Worm (Caenorhabditis elegans) whole organism, young adult: ENCODE measurements around the gene crh-1.

Experiments used
- B0336.3 ChIP-seq: fragments of 200-800 bp; sonication (Bioruptor generic); IDR thresholded peaks from 2 replicates; pipeline ENCODE4 v1.3.6; 2022; ENCODE audit warnings: missing genetic modification characterization, missing compliant biosample characterization
- C06A6.2 ChIP-seq: fragments of 200-800 bp; sonication (Bioruptor generic); conservative IDR thresholded peaks from 2 replicates; pipeline ENCODE4 v1.3.6; 2022; ENCODE audit warnings: missing genetic modification characterization, missing compliant biosample characterization
- C17E4.6 ChIP-seq: fragments of 200-800 bp; sonication (Bioruptor generic); IDR thresholded peaks from 2 replicates; pipeline ENCODE4 v1.3.6; 2022; ENCODE audit warnings: missing genetic modification reagents, missing genetic modification characterization, missing compliant biosample characterization
- F37B4.10 ChIP-seq: fragments of 200-800 bp; sonication (Bioruptor generic); IDR thresholded peaks from 2 replicates; pipeline ENCODE4 v1.3.6; 2022; ENCODE audit warnings: missing genetic modification characterization, missing compliant biosample characterization
- F55B11.4 ChIP-seq: sonication (generic microtip); optimal IDR thresholded peaks from 2 replicates; lab custom pipeline; 2016; ENCODE audit warnings: missing compliant biosample characterization, missing genetic modification characterization, borderline replicate concordance; ENCODE audit not compliant: insufficient read depth
- T07F8.4 ChIP-seq: sonication (generic microtip); optimal IDR thresholded peaks from 2 replicates; lab custom pipeline; 2016; ENCODE audit warnings: mild to moderate bottlenecking, missing genetic modification characterization, moderate library complexity, missing compliant biosample characterization
- Y53F4B.3 ChIP-seq: fragments of 200-800 bp; sonication (Bioruptor generic); IDR thresholded peaks from 2 replicates; pipeline ENCODE4 v1.3.6; 2022; ENCODE audit warnings: missing genetic modification reagents, missing genetic modification characterization, missing compliant biosample characterization
- Y56A3A.18 ChIP-seq: fragments of 200-800 bp; sonication (Bioruptor generic); IDR thresholded peaks from 2 replicates; pipeline ENCODE4 v1.3.6; 2022; ENCODE audit warnings: missing genetic modification reagents, missing genetic modification characterization, missing compliant biosample characterization
- Y95B8A.8 ChIP-seq: fragments of 200-800 bp; sonication (Bioruptor generic); IDR thresholded peaks from 2 replicates; pipeline ENCODE4 v1.3.6; 2022; ENCODE audit warnings: missing genetic modification reagents, missing genetic modification characterization, missing compliant biosample characterization
- aptf-3 ChIP-seq: fragments of 200-800 bp; sonication (Bioruptor generic); IDR thresholded peaks from 2 replicates; pipeline ENCODE4 v1.3.6; 2022; ENCODE audit warnings: missing genetic modification characterization, missing compliant biosample characterization
- bed-1 ChIP-seq: fragments of 200-800 bp; sonication (Bioruptor generic); IDR thresholded peaks from 2 replicates; pipeline ENCODE4 v1.3.6; 2022; ENCODE audit warnings: missing genetic modification reagents, missing genetic modification characterization, missing compliant biosample characterization
- cebp-1 ChIP-seq, 2 experiments: fragments of 200-800 bp in 1 of 2; sonication (Bioruptor generic) in 1 of 2; sonication (generic microtip) in 1 of 2; IDR thresholded peaks in 1 of 2; optimal IDR thresholded peaks in 1 of 2; 2 replicates each; pipeline versions ENCODE4 v1.3.6 to Lab custom; 2017 to 2022; ENCODE audit warnings: missing compliant biosample characterization in 2 of 2, missing genetic modification characterization in 2 of 2, mild to moderate bottlenecking in 1 of 2, missing genetic modification reagents in 1 of 2, moderate library complexity in 1 of 2
- egl-18 ChIP-seq: fragments of 200-800 bp; sonication (Bioruptor generic); IDR thresholded peaks from 2 replicates; pipeline ENCODE4 v1.3.6; 2022; ENCODE audit warnings: missing genetic modification reagents, missing genetic modification characterization, missing compliant biosample characterization
- him-1 ChIP-seq: sonication (generic microtip); optimal IDR thresholded peaks from 2 replicates; lab custom pipeline; 2016; ENCODE audit warnings: missing genotype, missing genetic modification reagents, missing genetic modification characterization, missing compliant biosample characterization
- hlh-12 ChIP-seq: sonication (generic microtip); optimal IDR thresholded peaks from 2 replicates; lab custom pipeline; 2016; ENCODE audit warnings: missing genetic modification characterization, missing compliant biosample characterization
- hlh-26 ChIP-seq: fragments of 200-800 bp; sonication (Bioruptor generic); conservative IDR thresholded peaks from 2 replicates; pipeline ENCODE4 v1.3.6; 2022; ENCODE audit warnings: missing genetic modification reagents, missing genetic modification characterization, missing compliant biosample characterization
- hmg-1.2 ChIP-seq: fragments of 200-800 bp; sonication (Bioruptor generic); IDR thresholded peaks from 2 replicates; pipeline ENCODE4 v1.3.6; 2022; ENCODE audit warnings: missing genetic modification reagents, missing genetic modification characterization, missing compliant biosample characterization
- hmg-20 ChIP-seq: fragments of 200-800 bp; sonication (Bioruptor generic); IDR thresholded peaks from 2 replicates; pipeline ENCODE4 v1.3.6; 2022; ENCODE audit warnings: missing genetic modification reagents, missing genetic modification characterization, missing compliant biosample characterization
- let-526 ChIP-seq: fragments of 200-800 bp; sonication (Bioruptor generic); IDR thresholded peaks from 2 replicates; pipeline ENCODE4 v1.3.6; 2022; ENCODE audit warnings: missing genetic modification reagents, missing genetic modification characterization, missing compliant biosample characterization
- let-607 ChIP-seq, 2 experiments: fragments of 200-800 bp in 1 of 2; sonication (Bioruptor generic) in 1 of 2; sonication (generic microtip) in 1 of 2; optimal IDR thresholded peaks; 2 replicates each; lab custom pipeline; 2016 to 2018; ENCODE audit warnings: mild to moderate bottlenecking in 2 of 2, missing compliant biosample characterization in 2 of 2, missing genetic modification characterization in 2 of 2, moderate library complexity in 2 of 2, missing genotype in 1 of 2
- lin-35 ChIP-seq, 3 experiments: fragments of 150-350 bp in 2 of 3; sonication (generic microtip) in 1 of 3; optimal IDR thresholded peaks; 2 replicates each; lab custom pipeline; 2014 to 2018; ENCODE audit warnings: missing biosample characterization in 3 of 3, missing genetic modification characterization in 3 of 3, missing genetic modification reagents in 3 of 3
- lsl-1 ChIP-seq: fragments of 200-800 bp; sonication (Bioruptor generic); optimal IDR thresholded peaks from 2 replicates; lab custom pipeline; 2018; ENCODE audit warnings: mild to moderate bottlenecking, missing genetic modification characterization, moderate library complexity, missing compliant biosample characterization
- lsy-27 ChIP-seq: sonication (generic microtip); optimal IDR thresholded peaks from 2 replicates; lab custom pipeline; 2017; ENCODE audit warnings: missing genetic modification characterization, mild to moderate bottlenecking, missing compliant biosample characterization, antibody characterized with exemption, missing genotype, borderline replicate concordance; ENCODE audit not compliant: insufficient read depth
- mcd-1 ChIP-seq: fragments of 200-800 bp; sonication (Bioruptor generic); IDR thresholded peaks from 2 replicates; pipeline ENCODE4 v1.3.6; 2022; ENCODE audit warnings: missing genetic modification reagents, missing genetic modification characterization, missing compliant biosample characterization
- nhr-179 ChIP-seq: sonication (generic microtip); optimal IDR thresholded peaks from 2 replicates; lab custom pipeline; 2016; ENCODE audit warnings: mild to moderate bottlenecking, missing genetic modification characterization, missing compliant biosample characterization
- nhr-80 ChIP-seq: sonication (generic microtip); optimal IDR thresholded peaks from 2 replicates; lab custom pipeline; 2016; ENCODE audit warnings: missing genetic modification characterization, missing compliant biosample characterization
- rcor-1 ChIP-seq: fragments of 200-800 bp; sonication (Bioruptor generic); IDR thresholded peaks from 2 replicates; pipeline ENCODE4 v1.3.6; 2022; ENCODE audit warnings: missing genetic modification reagents, missing genetic modification characterization, missing compliant biosample characterization
- snpc-1.1 ChIP-seq: sonication (generic microtip); optimal IDR thresholded peaks from 2 replicates; lab custom pipeline; 2017; ENCODE audit warnings: missing genetic modification characterization, mild to moderate bottlenecking, missing compliant biosample characterization, antibody characterized with exemption, moderate library complexity, missing genotype, missing genetic modification reagents; ENCODE audit not compliant: insufficient read depth
- unc-130 ChIP-seq: sonication (generic microtip); optimal IDR thresholded peaks from 2 replicates; lab custom pipeline; 2016; ENCODE audit warnings: missing genetic modification reagents, missing genetic modification characterization, missing compliant biosample characterization
- unc-62 ChIP-seq: fragments of 150-350 bp; optimal IDR thresholded peaks from 2 replicates; lab custom pipeline; 2014; ENCODE audit warnings: missing biosample characterization, missing genetic modification reagents, missing genetic modification characterization
- zim-3 ChIP-seq: sonication (generic microtip); optimal IDR thresholded peaks from 2 replicates; lab custom pipeline; 2017; ENCODE audit warnings: mild to moderate bottlenecking, missing genetic modification characterization, moderate library complexity, missing compliant biosample characterization
- ztf-18 ChIP-seq: sonication (generic microtip); optimal IDR thresholded peaks from 2 replicates; lab custom pipeline; 2016; ENCODE audit warnings: missing genotype, mild to moderate bottlenecking, missing genetic modification characterization, missing compliant biosample characterization
- ztf-28 ChIP-seq: fragments of 200-800 bp; sonication (Bioruptor generic); IDR thresholded peaks from 2 replicates; pipeline ENCODE4 v1.3.6; 2022; ENCODE audit warnings: missing genetic modification reagents, missing genetic modification characterization, missing compliant biosample characterization
- ztf-3 ChIP-seq: fragments of 200-800 bp; sonication (Bioruptor generic); optimal IDR thresholded peaks from 2 replicates; lab custom pipeline; 2018; ENCODE audit warnings: mild to moderate bottlenecking, missing genetic modification characterization, missing compliant biosample characterization

crh-1 gene

DNA sequence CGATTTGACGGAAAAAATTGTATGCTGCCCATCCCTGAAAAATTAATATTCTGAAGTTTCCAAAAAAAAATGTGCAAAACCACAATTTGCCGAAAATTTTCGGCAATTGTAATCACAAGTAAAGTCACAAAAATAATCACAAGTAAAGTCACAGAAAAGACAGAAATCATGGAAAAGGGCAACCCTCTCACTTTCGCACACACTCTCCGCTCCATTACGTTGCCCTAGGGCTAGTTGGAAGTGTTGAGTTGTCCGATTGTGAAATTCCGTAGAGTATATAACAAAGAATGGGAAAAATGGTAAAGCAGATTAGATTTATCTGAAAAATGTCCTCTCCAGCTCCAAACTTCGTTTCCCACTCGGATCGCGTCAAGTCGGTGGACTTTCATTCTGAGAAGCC is 63.8 kb downstream of the crh-1 start, which contains the start of gene Y41C4A.32:
Y41C4A.32 (plus strand) TSS at position 302 of the 400 bp plus-strand sequence.
- no peak for TF ChIP-seq ztf-18 (tag; lab: Kevin White, UChicago)
- no peak for TF ChIP-seq F55B11.4 (tag; lab: Kevin White, UChicago)
- no peak for TF ChIP-seq F37B4.10 (GFP tag; lab: Robert Waterston, UW)
- no peak for TF ChIP-seq Y95B8A.8 (GFP tag; lab: Robert Waterston, UW)
- no peak for TF ChIP-seq let-526 (GFP tag; lab: Robert Waterston, UW)
- no peak for TF ChIP-seq unc-62 (GFP tag; lab: Kevin White, UChicago)
- TF ChIP-seq Y53F4B.3 (GFP tag; lab: Robert Waterston, UW) = no peak
- no peak for TF ChIP-seq cebp-1 (GFP tag; IDR thresholded peaks at IDR 0.05; lab: Robert Waterston, UW)
- peak; percentile 75 for TF ChIP-seq cebp-1 (tag; optimal IDR thresholded peaks at IDR 0.05; lab: Kevin White, UChicago)
- no peak for TF ChIP-seq hlh-26 (GFP tag; lab: Robert Waterston, UW)
- TF ChIP-seq hlh-12 (tag; lab: Kevin White, UChicago) = no peak
- TF ChIP-seq Y56A3A.18 (GFP tag; lab: Robert Waterston, UW) = no peak
- TF ChIP-seq lsl-1 (GFP tag; lab: Kevin White, UChicago) = no peak
- no peak for TF ChIP-seq lsy-27
- peak; percentile 96 for TF ChIP-seq let-607 (tag; optimal IDR thresholded peaks at IDR 0.05; lab: Kevin White, UChicago)
- TF ChIP-seq hmg-20 (GFP tag; lab: Robert Waterston, UW) = no peak
- peak; percentile 19 for TF ChIP-seq nhr-80 (tag; lab: Kevin White, UChicago)
- TF ChIP-seq snpc-1.1 (tag; lab: Kevin White, UChicago) = no peak
- TF ChIP-seq mcd-1 (GFP tag; lab: Robert Waterston, UW) = 0 out of 2 replicates have a peak, but pooled peaks have one; percentile 7
- TF ChIP-seq nhr-179 (tag; lab: Kevin White, UChicago) = no peak

DNA sequence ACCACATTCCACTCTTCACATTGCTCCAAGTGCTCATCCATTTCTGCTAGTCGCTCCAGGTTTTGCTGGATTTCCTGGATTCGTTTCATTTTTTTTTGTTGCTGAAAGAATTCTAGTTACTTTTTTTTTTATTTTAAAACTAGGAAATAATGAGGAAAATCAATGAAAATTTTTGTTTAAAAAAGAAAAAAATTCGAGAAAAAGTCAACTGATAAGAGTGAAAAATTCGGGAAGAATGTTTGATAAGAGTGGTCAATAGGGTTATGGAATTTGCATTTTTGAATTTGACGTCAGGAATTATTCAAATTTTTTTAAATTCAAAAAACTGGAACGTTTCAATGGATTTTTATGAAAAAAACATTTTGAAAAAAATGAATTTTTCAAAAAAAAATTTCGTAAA is 69.0 kb downstream of the crh-1 start, which contains the start of gene Y41C4A.12:
Y41C4A.12 (minus strand) TSS at position 101 of the 400 bp plus-strand sequence.
- TF ChIP-seq C17E4.6 (GFP tag; lab: Robert Waterston, UW) = no peak
- TF ChIP-seq Y95B8A.8 (GFP tag; lab: Robert Waterston, UW) = no peak
- TF ChIP-seq unc-130 (GFP tag; lab: Kevin White, UChicago) = no peak
- no peak for TF ChIP-seq bed-1 (GFP tag; lab: Robert Waterston, UW)
- no peak for TF ChIP-seq aptf-3 (GFP tag; lab: Robert Waterston, UW)
- no peak for TF ChIP-seq ztf-28 (GFP tag; lab: Robert Waterston, UW)
- no peak for TF ChIP-seq ztf-3 (GFP tag; lab: Kevin White, UChicago)
- no peak for TF ChIP-seq unc-62 (GFP tag; lab: Kevin White, UChicago)
- TF ChIP-seq C06A6.2 (GFP tag; lab: Robert Waterston, UW) = no peak
- no peak for TF ChIP-seq T07F8.4
- TF ChIP-seq rcor-1 (GFP tag; lab: Robert Waterston, UW) = no peak
- TF ChIP-seq zim-3 = no peak
- no peak for TF ChIP-seq egl-18 (GFP tag; lab: Robert Waterston, UW)
- no peak for TF ChIP-seq him-1 (tag; lab: Kevin White, UChicago)
- no peak for TF ChIP-seq lin-35 (GFP tag; optimal IDR thresholded peaks at IDR 0.05; lab: Kevin White, UChicago)

DNA sequence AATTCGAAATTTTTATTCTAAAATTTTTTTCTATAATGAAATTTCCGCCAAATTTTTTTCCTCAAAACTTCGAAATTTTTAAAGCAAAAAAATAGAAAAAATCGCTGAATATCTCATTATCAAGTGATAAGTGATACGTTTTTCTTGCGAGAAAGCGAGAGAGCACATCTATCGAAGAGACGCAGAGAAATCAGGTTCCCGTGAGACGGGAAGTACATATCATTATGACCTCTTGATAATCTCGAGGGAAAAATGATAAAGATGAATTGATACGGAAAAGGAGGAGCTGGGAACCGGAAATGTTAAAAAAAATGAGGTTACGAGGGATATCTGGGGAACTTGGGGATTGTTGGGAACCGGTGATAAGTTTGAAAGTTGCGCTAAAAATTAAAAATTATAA is 69.4 kb downstream of the crh-1 start:
- TF ChIP-seq hmg-1.2 (GFP tag; lab: Robert Waterston, UW) = peak; percentile 72
- TF ChIP-seq B0336.3 = no peak
- TF ChIP-seq hmg-20 (GFP tag; lab: Robert Waterston, UW) = no peak
- TF ChIP-seq mcd-1 (GFP tag; lab: Robert Waterston, UW) = 0 out of 2 replicates have a peak, but pooled peaks have one; percentile 7
- peak; percentile 4 for TF ChIP-seq nhr-80 (tag; lab: Kevin White, UChicago)
- TF ChIP-seq rcor-1 (GFP tag; lab: Robert Waterston, UW) = no peak
- TF ChIP-seq, all 124 proteins: peak for 3
